Worm (Caenorhabditis elegans) whole organism, L4/young adult: Measurements from ENCODE around the gene F20D6.12.

Source experiments
- dao-5 ChIP-seq: sonication (generic microtip); optimal IDR thresholded peaks from 2 replicates; lab custom pipeline; 2016; ENCODE audit warnings: missing genotype, missing genetic modification characterization, moderate library complexity, missing compliant biosample characterization
- him-1 ChIP-seq: sonication (generic microtip); optimal IDR thresholded peaks from 2 replicates; lab custom pipeline; 2016; ENCODE audit warnings: missing genotype, missing genetic modification reagents, missing genetic modification characterization, missing compliant biosample characterization

- TF ChIP-seq him-1 (tag; lab: Kevin White, UChicago) (no peak), dao-5 (tag; lab: Kevin White, UChicago) (no peak)
Observed at ce11 chrV:8213868-8214267, 24.0 kb upstream of the F20D6.12 start, which contains the start of gene K07C11.7.
